Fruit fly (Drosophila melanogaster) whole organism, embryonic: ENCODE measurements around the gene CG32121.

Experiments
- BEAF-32 ChIP-seq: fragments of 200-800 bp; sonication (Bioruptor generic); optimal IDR thresholded peaks from 3 replicates; lab custom pipeline; 2017; ENCODE audit warnings: missing biosample characterization, missing genetic modification characterization, mild to moderate bottlenecking, moderate library complexity, missing genetic modification reagents
- Bgb ChIP-seq: fragments of 200-800 bp; sonication (Bioruptor generic); IDR thresholded peaks from 2 replicates; pipeline ENCODE4 v1.3.6; 2022; ENCODE audit warnings: missing biosample characterization, missing genetic modification characterization; ENCODE audit not compliant: partially characterized antibody
- CG10267 ChIP-seq: fragments of 200-800 bp; sonication (Bioruptor generic); optimal IDR thresholded peaks from 2 replicates; lab custom pipeline; 2018; ENCODE audit warnings: missing biosample characterization, mild to moderate bottlenecking, missing genetic modification characterization, moderate library complexity
- CG10543 ChIP-seq: fragments of 200-800 bp; sonication (Bioruptor generic); optimal IDR thresholded peaks from 3 replicates; lab custom pipeline; 2017; ENCODE audit warnings: missing biosample characterization, mild to moderate bottlenecking, missing genetic modification characterization, moderate library complexity
- CG14860 ChIP-seq: fragments of 200-800 bp; sonication (Bioruptor generic); IDR thresholded peaks from 3 replicates; pipeline ENCODE4 v1.3.6; 2022; ENCODE audit warnings: missing biosample characterization, missing genetic modification characterization; ENCODE audit not compliant: partially characterized antibody
- CG15269 ChIP-seq: fragments of 200-800 bp; sonication (Bioruptor generic); optimal IDR thresholded peaks from 2 replicates; lab custom pipeline; 2018; ENCODE audit warnings: missing biosample characterization, mild to moderate bottlenecking, missing genetic modification characterization, moderate library complexity
- CG15514 ChIP-seq: fragments of 200-800 bp; sonication (Bioruptor generic); optimal IDR thresholded peaks from 3 replicates; lab custom pipeline; 2017; ENCODE audit warnings: missing biosample characterization, missing genetic modification characterization, mild to moderate bottlenecking, moderate library complexity, missing genetic modification reagents
- CG16813 ChIP-seq: fragments of 200-800 bp; sonication (Bioruptor generic); IDR thresholded peaks from 3 replicates; pipeline ENCODE4 v1.3.6; 2022; ENCODE audit warnings: missing biosample characterization, missing genetic modification characterization; ENCODE audit not compliant: partially characterized antibody
- CG17186 ChIP-seq: fragments of 200-800 bp; sonication (Bioruptor generic); optimal IDR thresholded peaks from 3 replicates; lab custom pipeline; 2017; ENCODE audit warnings: missing biosample characterization, missing genetic modification reagents, missing genetic modification characterization
- CG18262 ChIP-seq: fragments of 200-800 bp; optimal IDR thresholded peaks from 3 replicates; lab custom pipeline; 2019; ENCODE audit warnings: missing biosample characterization, mild to moderate bottlenecking, missing genetic modification characterization, moderate library complexity
- CG18599 ChIP-seq: fragments of 200-800 bp; sonication (Bioruptor generic); optimal IDR thresholded peaks from 3 replicates; lab custom pipeline; 2017; ENCODE audit warnings: missing biosample characterization, missing genetic modification characterization, mild to moderate bottlenecking, moderate library complexity, missing genetic modification reagents
- CG2678 ChIP-seq: fragments of 200-800 bp; sonication (Bioruptor generic); optimal IDR thresholded peaks from 3 replicates; lab custom pipeline; 2019; ENCODE audit warnings: missing biosample characterization, mild to moderate bottlenecking, missing genetic modification characterization, moderate library complexity
- CG31441 ChIP-seq: fragments of 200-800 bp; sonication (Bioruptor generic); IDR thresholded peaks from 2 replicates; pipeline ENCODE4 v1.3.6; 2022; ENCODE audit warnings: missing biosample characterization, missing genetic modification characterization
- CG34224 ChIP-seq: fragments of 200-800 bp; sonication (Bioruptor generic); IDR thresholded peaks from 3 replicates; pipeline ENCODE4 v1.3.6; 2022; ENCODE audit warnings: missing biosample characterization, missing genetic modification characterization; ENCODE audit not compliant: partially characterized antibody
- CG34376 ChIP-seq: fragments of 200-800 bp; sonication (Bioruptor generic); optimal IDR thresholded peaks from 2 replicates; lab custom pipeline; 2018; ENCODE audit warnings: missing biosample characterization, mild to moderate bottlenecking, missing genetic modification characterization
- CG4404 ChIP-seq: fragments of 200-800 bp; sonication (Bioruptor generic); IDR thresholded peaks from 2 replicates; pipeline ENCODE4 v1.3.6; 2022; ENCODE audit warnings: missing biosample characterization, missing genetic modification characterization
- CG4617 ChIP-seq: fragments of 200-800 bp; sonication (Bioruptor generic); optimal IDR thresholded peaks from 3 replicates; lab custom pipeline; 2016; ENCODE audit warnings: missing biosample characterization, missing genetic modification characterization, borderline replicate concordance
- CG6854 ChIP-seq: fragments of 200-800 bp; sonication (Bioruptor generic); optimal IDR thresholded peaks from 3 replicates; lab custom pipeline; 2017; ENCODE audit warnings: missing biosample characterization, mild to moderate bottlenecking, missing genetic modification characterization
- CG7963 ChIP-seq: fragments of 200-800 bp; sonication (Bioruptor generic); IDR thresholded peaks from 3 replicates; pipeline ENCODE4 v1.3.6; 2022; ENCODE audit warnings: missing biosample characterization, missing genetic modification characterization; ENCODE audit not compliant: partially characterized antibody
- Dbx ChIP-seq: fragments of 200-800 bp; sonication (Bioruptor generic); IDR thresholded peaks from 3 replicates; pipeline ENCODE4 v1.3.6; 2022; ENCODE audit warnings: missing biosample characterization, missing genetic modification characterization
- Dll ChIP-seq: fragments of 200-800 bp; sonication (Bioruptor generic); IDR thresholded peaks from 4 replicates; pipeline ENCODE4 v1.3.6; 2022; ENCODE audit warnings: missing biosample characterization, missing genetic modification characterization; ENCODE audit not compliant: partially characterized antibody
- Doc3 ChIP-seq: fragments of 200-800 bp; sonication (Bioruptor generic); IDR thresholded peaks from 3 replicates; pipeline ENCODE4 v1.3.6; 2022; ENCODE audit warnings: missing biosample characterization, missing genetic modification characterization; ENCODE audit not compliant: partially characterized antibody
- Ets97D ChIP-seq: fragments of 200-800 bp; sonication (Bioruptor generic); optimal IDR thresholded peaks from 3 replicates; lab custom pipeline; 2016; ENCODE audit warnings: missing biosample characterization, missing genetic modification characterization
- Hr51 ChIP-seq, 2 experiments: fragments of 200-800 bp; sonication (Bioruptor generic); optimal IDR thresholded peaks; 2 replicates in 1 of 2; 3 replicates in 1 of 2; lab custom pipeline; 2016 to 2018; ENCODE audit warnings: missing biosample characterization in 2 of 2, missing genetic modification characterization in 2 of 2, mild to moderate bottlenecking in 1 of 2, moderate library complexity in 1 of 2
- Lhr ChIP-seq: fragments of 200-800 bp; sonication (Bioruptor generic); optimal IDR thresholded peaks from 3 replicates; lab custom pipeline; 2017; ENCODE audit warnings: mild to moderate bottlenecking, missing biosample characterization, missing genetic modification reagents, missing genetic modification characterization
- MBD-R2 ChIP-seq: fragments of 200-800 bp; sonication (Bioruptor generic); IDR thresholded peaks from 2 replicates; pipeline ENCODE4 v1.3.6; 2022; ENCODE audit warnings: missing biosample characterization, missing genetic modification characterization
- Max ChIP-seq: fragments of 200-800 bp; sonication (Bioruptor generic); optimal IDR thresholded peaks from 2 replicates; lab custom pipeline; 2016; ENCODE audit warnings: missing biosample characterization, mild to moderate bottlenecking, missing genetic modification characterization
- Meics ChIP-seq: fragments of 200-800 bp; sonication (Bioruptor generic); optimal IDR thresholded peaks from 2 replicates; lab custom pipeline; 2017; ENCODE audit warnings: missing biosample characterization, mild to moderate bottlenecking, missing genetic modification characterization
- Nf-YC ChIP-seq: fragments of 200-800 bp; optimal IDR thresholded peaks from 3 replicates; lab custom pipeline; 2019; ENCODE audit warnings: missing biosample characterization, mild to moderate bottlenecking, missing genetic modification characterization, moderate library complexity
- Opbp ChIP-seq: fragments of 200-800 bp; sonication (Bioruptor generic); IDR thresholded peaks from 3 replicates; pipeline ENCODE4 v1.3.6; 2022; ENCODE audit warnings: missing biosample characterization, missing genetic modification characterization; ENCODE audit not compliant: partially characterized antibody
- Rfx ChIP-seq: fragments of 200-800 bp; sonication (Bioruptor generic); IDR thresholded peaks from 2 replicates; pipeline ENCODE4 v1.3.6; 2022; ENCODE audit warnings: missing biosample characterization, missing genetic modification characterization
- Sin3A ChIP-seq: fragments of >200 bp; optimal IDR thresholded peaks from 2 replicates; lab custom pipeline; 2018
- cg ChIP-seq: fragments of 200-800 bp; sonication (Bioruptor generic); optimal IDR thresholded peaks from 3 replicates; lab custom pipeline; 2019; ENCODE audit warnings: missing biosample characterization, mild to moderate bottlenecking, missing genetic modification characterization, moderate library complexity
- danr ChIP-seq: fragments of 200-800 bp; sonication (Bioruptor generic); IDR thresholded peaks from 2 replicates; pipeline ENCODE4 v1.3.6; 2022; ENCODE audit warnings: missing biosample characterization, missing genetic modification characterization
- ham ChIP-seq: fragments of 200-800 bp; sonication (Bioruptor generic); IDR thresholded peaks from 2 replicates; pipeline ENCODE4 v1.3.6; 2022; ENCODE audit warnings: missing biosample characterization, missing genetic modification characterization
- jigr1 ChIP-seq: fragments of 200-800 bp; sonication (Bioruptor generic); IDR thresholded peaks from 3 replicates; pipeline ENCODE4 v1.3.6; 2022; ENCODE audit warnings: missing biosample characterization, missing genetic modification characterization
- kay ChIP-seq: fragments of 200-800 bp; sonication (Bioruptor generic); optimal IDR thresholded peaks from 2 replicates; lab custom pipeline; 2016; ENCODE audit warnings: missing biosample characterization, missing genetic modification characterization
- mld ChIP-seq: fragments of 200-800 bp; sonication (Bioruptor generic); IDR thresholded peaks from 3 replicates; pipeline ENCODE4 v1.3.6; 2022; ENCODE audit warnings: missing biosample characterization, missing genetic modification characterization; ENCODE audit not compliant: partially characterized antibody
- nerfin-2 ChIP-seq: fragments of 200-800 bp; sonication (Bioruptor generic); IDR thresholded peaks from 2 replicates; pipeline ENCODE4 v1.3.6; 2022; ENCODE audit warnings: missing biosample characterization, missing genetic modification characterization; ENCODE audit not compliant: partially characterized antibody
- nmo ChIP-seq: fragments of 200-800 bp; sonication (Bioruptor generic); optimal IDR thresholded peaks from 2 replicates; lab custom pipeline; 2018; ENCODE audit warnings: missing biosample characterization, mild to moderate bottlenecking, missing genetic modification characterization, moderate library complexity
- pros ChIP-seq: fragments of 200-800 bp; sonication (Bioruptor generic); optimal IDR thresholded peaks from 3 replicates; lab custom pipeline; 2019; ENCODE audit warnings: missing biosample characterization, mild to moderate bottlenecking, missing genetic modification characterization, moderate library complexity
- row ChIP-seq: fragments of 200-800 bp; sonication (Bioruptor generic); IDR thresholded peaks from 3 replicates; pipeline ENCODE4 v1.3.6; 2022; ENCODE audit warnings: missing biosample characterization, missing genetic modification characterization
- sd ChIP-seq: fragments of 200-800 bp; sonication (Bioruptor generic); optimal IDR thresholded peaks from 3 replicates; lab custom pipeline; 2018; ENCODE audit warnings: missing biosample characterization, mild to moderate bottlenecking, missing genetic modification characterization, moderate library complexity
- tna ChIP-seq: fragments of 200-800 bp; sonication (Bioruptor generic); IDR thresholded peaks from 2 replicates; pipeline ENCODE4 v1.3.6; 2022; ENCODE audit warnings: missing biosample characterization, missing genetic modification characterization; ENCODE audit not compliant: partially characterized antibody
- unc-4 ChIP-seq: fragments of 200-800 bp; sonication (Bioruptor generic); IDR thresholded peaks from 2 replicates; pipeline ENCODE4 v1.3.6; 2022; ENCODE audit warnings: missing biosample characterization, missing genetic modification characterization; ENCODE audit not compliant: partially characterized antibody
- vnd ChIP-seq: fragments of 200-800 bp; sonication (Bioruptor generic); IDR thresholded peaks from 3 replicates; pipeline ENCODE4 v1.3.6; 2022; ENCODE audit warnings: missing biosample characterization, missing genetic modification characterization; ENCODE audit not compliant: partially characterized antibody

The CG32121 gene

dm6 chr3L:13412200-13412885 lies 9.8 kb downstream of the CG32121 start, which contains the start of the genes CG10222 and flr (continued):
- no peak for TF ChIP-seq pros
- no peak for TF ChIP-seq CG6854 (GFP tag; lab: Kevin White, UChicago)
- TF ChIP-seq Meics: peak; percentile 27
- peak; percentile 41 for TF ChIP-seq CG2678 (tag; lab: Kevin White, UChicago)
- TF ChIP-seq CG15514 (GFP tag; lab: Kevin White, UChicago): peak; percentile 40
- peak; percentile 3 for TF ChIP-seq Sin3A (lab: Kevin White, UChicago)
- peak; percentile 42 for TF ChIP-seq CG10267
- TF ChIP-seq MBD-R2 (GFP tag; lab: Robert Waterston, UW): peak; percentile 65
- no peak for TF ChIP-seq Hr51 (GFP tag; optimal IDR thresholded peaks at IDR 0.05; lab: Kevin White, UChicago)
- TF ChIP-seq jigr1 (GFP tag; lab: Robert Waterston, UW): peak; percentile 14; the same call in 1 of the 3 replicates
- TF ChIP-seq mld (GFP tag; lab: Robert Waterston, UW): 0 out of 3 replicates have a peak, but pooled peaks have one; percentile 62
- TF ChIP-seq danr (GFP tag; lab: Robert Waterston, UW): no peak
- TF ChIP-seq Opbp: peak; percentile 74
- peak; percentile 75 for TF ChIP-seq CG16813 (GFP tag; lab: Robert Waterston, UW)
- TF ChIP-seq vnd: peak; percentile 71
- TF ChIP-seq tna (GFP tag; lab: Robert Waterston, UW): peak; percentile 22; the same call in 1 of the 2 replicates
- TF ChIP-seq CG18599: no peak
- TF ChIP-seq Bgb (GFP tag; lab: Robert Waterston, UW): peak; percentile 70
- peak; percentile 5 for TF ChIP-seq CG15269 (tag; lab: Kevin White, UChicago)
- TF ChIP-seq row (GFP tag; lab: Robert Waterston, UW): peak; percentile 77
- peak; percentile 71 for TF ChIP-seq unc-4 (GFP tag; lab: Robert Waterston, UW)
- TF ChIP-seq CG18262 (tag; lab: Kevin White, UChicago): peak; percentile 32
- TF ChIP-seq Max (GFP tag; lab: Kevin White, UChicago): peak; percentile 30
- TF ChIP-seq nerfin-2 (GFP tag; lab: Robert Waterston, UW): peak; percentile 44; the same call in 1 of the 2 replicates
- peak; percentile 62 for TF ChIP-seq CG17186 (GFP tag; lab: Kevin White, UChicago)
- no peak for TF ChIP-seq sd (tag; lab: Kevin White, UChicago)
- peak; percentile 35 for TF ChIP-seq Nf-YC (tag; lab: Kevin White, UChicago)
- TF ChIP-seq CG4404 (GFP tag; lab: Robert Waterston, UW): no peak
- peak; percentile 30 for TF ChIP-seq CG10543
- TF ChIP-seq CG34224 (GFP tag; lab: Robert Waterston, UW): peak; percentile 58; the same call in 2 of the 3 replicates
- peak; percentile 42; the same call in 1 of the 3 replicates for TF ChIP-seq Dbx (GFP tag; lab: Robert Waterston, UW)
- no peak for TF ChIP-seq CG34376 (GFP tag; lab: Kevin White, UChicago)
- TF ChIP-seq CG31441: peak; percentile 45; the same call in 1 of the 2 replicates
- no peak for TF ChIP-seq cg (GFP tag; lab: Kevin White, UChicago)
- peak; percentile 69 for TF ChIP-seq CG14860 (GFP tag; lab: Robert Waterston, UW)
- TF ChIP-seq Doc3 (GFP tag; lab: Robert Waterston, UW): peak; percentile 68; the same call in 2 of the 3 replicates
- TF ChIP-seq Ets97D: peak; percentile 13
- peak; percentile 73 for TF ChIP-seq BEAF-32
- TF ChIP-seq Lhr (GFP tag; lab: Kevin White, UChicago): peak; percentile 9
- TF ChIP-seq kay (GFP tag; lab: Kevin White, UChicago): peak; percentile 24
- peak; percentile 85 for TF ChIP-seq Dll
- TF ChIP-seq CG7963 (GFP tag; lab: Robert Waterston, UW): 0 out of 3 replicates have a peak, but pooled peaks have one; percentile 44
- no peak for TF ChIP-seq ham (GFP tag; lab: Robert Waterston, UW)
- peak; percentile 15 for TF ChIP-seq CG4617
- peak; percentile 43; the same call in 1 of the 2 replicates for TF ChIP-seq Rfx (GFP tag; lab: Robert Waterston, UW)
- TF ChIP-seq nmo (GFP tag; lab: Kevin White, UChicago): peak; percentile 53
